Worm (Caenorhabditis elegans) whole organism, L4/young adult: ENCODE measurements around the gene zip-8.

Experiments used
- W03F9.2 ChIP-seq: fragments of 150-350 bp; optimal IDR thresholded peaks from 2 replicates; lab custom pipeline; 2014; ENCODE audit warnings: missing biosample characterization, missing genetic modification characterization
- dao-5 ChIP-seq: sonication (generic microtip); optimal IDR thresholded peaks from 2 replicates; lab custom pipeline; 2016; ENCODE audit warnings: missing genotype, missing genetic modification characterization, moderate library complexity, missing compliant biosample characterization
- him-1 ChIP-seq: sonication (generic microtip); optimal IDR thresholded peaks from 2 replicates; lab custom pipeline; 2016; ENCODE audit warnings: missing genotype, missing genetic modification reagents, missing genetic modification characterization, missing compliant biosample characterization

Gene zip-8

ce11 chrIII:6489493-6489892 is 10.7 kb downstream of the zip-8 start, which contains the start of gene rpt-3:
TSS of gene rpt-3 (plus strand) at chrIII:6489793.
- no peak for TF ChIP-seq W03F9.2 (tag; lab: Kevin White, UChicago)
- TF ChIP-seq him-1: no peak
- no peak for TF ChIP-seq dao-5 (tag; lab: Kevin White, UChicago)

ce11 chrIII:6490989-6491388 is 12.2 kb downstream of the zip-8 start:
- no peak for TF ChIP-seq W03F9.2 (tag; lab: Kevin White, UChicago)
- no peak for TF ChIP-seq dao-5 (tag; lab: Kevin White, UChicago)
- no peak for TF ChIP-seq him-1

ce11 chrIII:6492807-6493206 is 14.1 kb downstream of the zip-8 start, which contains the start of gene srb-11:
TSS of gene srb-11 (minus strand) at chrIII:6492907.
- no peak for TF ChIP-seq W03F9.2 (tag; lab: Kevin White, UChicago)
- no peak for TF ChIP-seq him-1
- TF ChIP-seq dao-5 (tag; lab: Kevin White, UChicago): no peak

ce11 chrIII:6495191-6495723 is 16.5 kb downstream of the zip-8 start, which contains the start of gene F23F12.13:
TSS of gene F23F12.13 (plus strand) at chrIII:6495673.
- TF ChIP-seq him-1 (no peak), W03F9.2 (tag; lab: Kevin White, UChicago) (no peak), dao-5 (tag; lab: Kevin White, UChicago) (no peak)

ce11 chrIII:6498176-6498575 is 19.4 kb downstream of the zip-8 start, which contains the start of gene sdz-15:
TSS of gene sdz-15 (plus strand) at chrIII:6498476.
- TF ChIP-seq him-1 (no peak), W03F9.2 (tag; lab: Kevin White, UChicago) (no peak), dao-5 (tag; lab: Kevin White, UChicago) (no peak)

- TF ChIP-seq him-1: no peak
- no peak for TF ChIP-seq W03F9.2 (tag; lab: Kevin White, UChicago)
- TF ChIP-seq dao-5 (tag; lab: Kevin White, UChicago): no peak
Observed at ce11 chrIII:6499102-6499501, 20.3 kb downstream of the zip-8 start.

ce11 chrIII:6500032-6500564 is 21.3 kb downstream of the zip-8 start, which contains the start of gene F23F12.3:
TSS of gene F23F12.3 (plus strand) at chrIII:6500514.
- TF ChIP-seq W03F9.2 (tag; lab: Kevin White, UChicago) (no peak), him-1 (no peak), dao-5 (tag; lab: Kevin White, UChicago) (no peak)

- TF ChIP-seq dao-5 (tag; lab: Kevin White, UChicago): no peak
- no peak for TF ChIP-seq him-1
- TF ChIP-seq W03F9.2 (tag; lab: Kevin White, UChicago): no peak
Observed at ce11 chrIII:6507832-6508231, 29.1 kb downstream of the zip-8 start, which contains the start of gene F23F12.12. TSS of gene F23F12.12 (plus strand) at chrIII:6508132.

ce11 chrIII:6508327-6508726 is 29.6 kb downstream of the zip-8 start:
- no peak for TF ChIP-seq him-1
- TF ChIP-seq dao-5 (tag; lab: Kevin White, UChicago): no peak
- no peak for TF ChIP-seq W03F9.2 (tag; lab: Kevin White, UChicago)

ce11 chrIII:6509301-6509700 is 30.5 kb downstream of the zip-8 start:
- TF ChIP-seq dao-5 (tag; lab: Kevin White, UChicago) (no peak), him-1 (no peak), W03F9.2 (tag; lab: Kevin White, UChicago) (no peak)

ce11 chrIII:6514673-6515072 is 35.9 kb downstream of the zip-8 start, which contains the start of gene acr-5:
TSS of gene acr-5 (minus strand) at chrIII:6514773.
- TF ChIP-seq him-1 (no peak), W03F9.2 (tag; lab: Kevin White, UChicago) (no peak), dao-5 (tag; lab: Kevin White, UChicago) (no peak)

- no peak for TF ChIP-seq him-1
- no peak for TF ChIP-seq dao-5 (tag; lab: Kevin White, UChicago)
- no peak for TF ChIP-seq W03F9.2 (tag; lab: Kevin White, UChicago)
Observed at ce11 chrIII:6519949-6520348, 41.2 kb downstream of the zip-8 start, which contains the start of gene C09E7.10. TSS of gene C09E7.10 (minus strand) at chrIII:6520049.

- TF ChIP-seq him-1: no peak
- TF ChIP-seq dao-5 (tag; lab: Kevin White, UChicago): no peak
- TF ChIP-seq W03F9.2 (tag; lab: Kevin White, UChicago): no peak
Observed at ce11 chrIII:6525557-6525956, 46.8 kb downstream of the zip-8 start, which contains the start of gene oig-1. TSS of gene oig-1 (minus strand) at chrIII:6525657.

ce11 chrIII:6527902-6528301 is 49.1 kb downstream of the zip-8 start, which contains the start of gene pqn-10:
TSS of gene pqn-10 (plus strand) at chrIII:6528202.
- TF ChIP-seq him-1 (no peak), W03F9.2 (tag; lab: Kevin White, UChicago) (no peak), dao-5 (tag; lab: Kevin White, UChicago) (no peak)
